Worm (Caenorhabditis elegans) whole organism, L2 larva: Measurements from ENCODE around the gene Y43C5B.2.

Experiments used
- F13H6.1 ChIP-seq: sonication (generic microtip); optimal IDR thresholded peaks from 2 replicates; lab custom pipeline; 2016; ENCODE audit warnings: missing genetic modification characterization, missing compliant biosample characterization
- ZK546.5 ChIP-seq: sonication (generic microtip); optimal IDR thresholded peaks from 2 replicates; lab custom pipeline; 2017; ENCODE audit warnings: missing biosample characterization, missing genetic modification characterization
- skn-1 ChIP-seq: sonication (generic microtip); optimal IDR thresholded peaks from 2 replicates; lab custom pipeline; 2017; ENCODE audit warnings: missing biosample characterization, missing genetic modification characterization
- ztf-11 ChIP-seq: sonication (generic microtip); optimal IDR thresholded peaks from 2 replicates; lab custom pipeline; 2017; ENCODE audit warnings: missing biosample characterization, missing genetic modification characterization

- TF ChIP-seq ztf-11 (tag; lab: Kevin White, UChicago) (no peak), F13H6.1 (no peak), skn-1 (tag; lab: Kevin White, UChicago) (no peak), ZK546.5 (tag; lab: Kevin White, UChicago) (no peak)
Measured at ce11 chrIV:10398244-10398643, 46.1 kb upstream of the Y43C5B.2 start.
